Worm (Caenorhabditis elegans): ENCODE measurements around the gene nuo-3.

The nuo-3 gene

DNA sequence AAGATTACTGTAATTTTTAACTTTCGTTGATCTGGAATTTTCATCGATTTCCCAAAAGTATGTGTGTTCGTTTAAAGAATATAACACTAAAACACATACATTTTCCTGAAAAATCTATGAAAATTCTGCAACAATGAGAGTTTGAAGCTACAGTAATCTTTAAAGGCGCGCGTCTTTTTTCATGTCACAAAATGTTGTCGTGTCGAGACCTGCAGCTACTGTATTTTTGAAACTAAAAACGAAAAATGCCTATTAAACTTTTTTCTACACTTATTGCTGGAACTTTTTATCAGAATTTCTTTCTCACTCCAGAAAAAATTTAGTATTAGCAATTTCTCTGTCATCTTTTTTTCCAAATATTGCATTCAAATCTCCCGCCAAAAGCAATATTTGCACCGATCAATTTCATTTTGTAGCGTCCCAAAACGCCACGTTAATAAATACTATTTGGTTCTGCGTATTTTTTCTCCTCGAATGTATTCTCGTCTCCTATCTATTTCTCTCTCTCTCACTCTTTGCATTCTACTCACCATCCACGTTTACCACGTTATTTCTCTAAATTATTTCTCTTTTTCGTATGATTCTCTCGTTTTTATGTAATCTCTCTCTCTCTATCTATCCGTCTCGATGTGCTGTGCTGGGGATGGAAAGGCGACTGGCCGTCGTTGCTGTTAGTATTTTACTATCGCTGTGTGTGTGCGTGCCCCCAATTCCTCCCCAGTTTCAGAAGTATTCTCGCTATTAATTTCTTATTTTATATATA, 10.8 kb downstream of the nuo-3 start, which contains the start of gene melo-1 (continued):
- peak; percentile 51 to 66 for TF ChIP-seq lin-35 (GFP tag; optimal IDR thresholded peaks at IDR 0.05)
- TF ChIP-seq ceh-90 (tag; optimal IDR thresholded peaks at IDR 0.05) = no peak

- TF ChIP-seq mef-2 (tag; optimal IDR thresholded peaks at IDR 0.05) (no peak), ama-1 (optimal IDR thresholded peaks at IDR 0.05) (no peak), efl-3 (GFP tag; optimal IDR thresholded peaks at IDR 0.05) (no peak), ceh-63 (GFP tag; optimal IDR thresholded peaks at IDR 0.05) (no peak)
These were observed 12.9 kb downstream of the nuo-3 start, which contains the start of gene nlp-56 for ce11 chrIV:14784481-14784880. TSS of gene nlp-56 (minus strand) at chrIV:14784737.

ce11 chrIV:14782211-14782610, 15.1 kb downstream of the nuo-3 start, which contains the start of gene Y57G11C.1130:
TSS of gene Y57G11C.1130 (plus strand) at chrIV:14782511.
- TF ChIP-seq tbx-2 (tag; optimal IDR thresholded peaks at IDR 0.05) (no peak), mep-1 (tag; optimal IDR thresholded peaks at IDR 0.05) (no peak), lir-3 (tag; optimal IDR thresholded peaks at IDR 0.05; ENCODE audit: poor library complexity) (no peak), lin-13 (GFP tag; optimal IDR thresholded peaks at IDR 0.05) (no peak), sup-37 (GFP tag; optimal IDR thresholded peaks at IDR 0.05) (no peak), hpl-2 (GFP tag; optimal IDR thresholded peaks at IDR 0.05) (no peak), lin-39 (tag; optimal IDR thresholded peaks at IDR 0.05) (no peak), C04F5.9 (tag; optimal IDR thresholded peaks at IDR 0.05) (no peak), lin-15B (tag; optimal IDR thresholded peaks at IDR 0.05) (no peak), nhr-47 (tag; optimal IDR thresholded peaks at IDR 0.05) (no peak), irx-1 (tag; optimal IDR thresholded peaks at IDR 0.05) (no peak), egl-27 (tag; optimal IDR thresholded peaks at IDR 0.05) (no peak), F16B12.6 (tag; optimal IDR thresholded peaks at IDR 0.05) (no peak), ceh-88 (GFP tag; IDR thresholded peaks at IDR 0.05) (no peak), zip-4 (GFP tag; optimal IDR thresholded peaks at IDR 0.05) (no peak), nhr-11 (tag; optimal IDR thresholded peaks at IDR 0.05) (no peak), sptf-1 (tag; optimal IDR thresholded peaks at IDR 0.05) (no peak), hlh-4 (tag; optimal IDR thresholded peaks at IDR 0.05) (no peak), pag-3 (tag; optimal IDR thresholded peaks at IDR 0.05; ENCODE audit: borderline replicate concordance, insufficient read depth) (no peak), nhr-237 (tag; optimal IDR thresholded peaks at IDR 0.05) (no peak)

ce11 chrIV:14781537-14781936, 15.8 kb downstream of the nuo-3 start, which contains the start of gene Y57G11C.8:
TSS of gene Y57G11C.8 (plus strand) at chrIV:14781837.
- TF ChIP-seq dsc-1 (tag; optimal IDR thresholded peaks at IDR 0.05) (no peak), nhr-20 (tag; optimal IDR thresholded peaks at IDR 0.05) (no peak), dpl-1 (GFP tag; optimal IDR thresholded peaks at IDR 0.05) (no peak), skn-1 (tag; optimal IDR thresholded peaks at IDR 0.05) (no peak), jun-1 (tag; optimal IDR thresholded peaks at IDR 0.05) (no peak), vab-15 (tag; optimal IDR thresholded peaks at IDR 0.05) (no peak)

- TF ChIP-seq efl-1 (optimal IDR thresholded peaks at IDR 0.05) (peak in 1 of 2 experiments; percentile 29), efl-1 (GFP tag; optimal IDR thresholded peaks at IDR 0.05 in 1 of 2) (peak in 1 of 2 experiments; percentile 8)
These were observed 16.8 kb downstream of the nuo-3 start for ce11 chrIV:14780566-14780965.

Data from whole organism, L1 larva.